Worm (Caenorhabditis elegans): ENCODE results near the gene ent-2.
A peak's percentile ranks its signal among the peaks of the same experiment; 100 is the strongest.

ent-2 gene

DNA sequence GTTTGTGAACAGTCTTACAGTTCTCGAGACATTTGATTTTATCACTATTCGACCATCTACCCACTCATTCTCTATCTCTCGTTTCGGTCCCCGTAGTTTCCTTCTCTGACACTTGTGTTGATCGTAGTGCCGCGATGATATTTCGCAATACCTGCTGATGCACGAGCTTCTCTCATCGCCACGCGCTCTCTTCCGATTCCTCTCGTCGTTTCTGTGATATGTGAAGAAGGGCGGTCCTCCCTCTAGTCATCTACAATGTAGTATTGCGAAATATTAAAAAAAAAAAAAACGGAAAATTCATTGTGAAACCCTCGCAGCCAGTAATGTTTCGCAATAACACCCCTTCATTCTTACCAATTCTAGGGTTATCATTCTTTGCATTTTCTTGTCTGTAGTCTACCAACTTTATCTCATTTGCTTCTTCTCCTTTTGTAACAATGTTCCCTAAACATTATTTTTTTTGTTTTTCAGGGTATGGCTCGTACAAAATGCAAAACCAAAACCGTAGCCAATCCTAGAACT lies 6.7 kb downstream of the ent-2 start, which contains the start of gene nipi-3 (continued):
- peak; percentile 80 for TF ChIP-seq ztf-4 (tag; optimal IDR thresholded peaks at IDR 0.05)
- TF ChIP-seq lir-3 (tag; optimal IDR thresholded peaks at IDR 0.05; ENCODE audit: poor library complexity) = peak; percentile 63
- peak; percentile 92 for TF ChIP-seq nhr-90 (tag; optimal IDR thresholded peaks at IDR 0.05; ENCODE audit: poor library complexity)
- TF ChIP-seq hlh-4 (tag; optimal IDR thresholded peaks at IDR 0.05) = no peak
- no peak for TF ChIP-seq ceh-90 (tag; optimal IDR thresholded peaks at IDR 0.05)
- TF ChIP-seq C16A3.4 (tag; optimal IDR thresholded peaks at IDR 0.05) = peak; percentile 95
- TF ChIP-seq C34B4.2 (tag; optimal IDR thresholded peaks at IDR 0.05) = no peak
- peak; percentile 84 for TF ChIP-seq nhr-28 (tag; optimal IDR thresholded peaks at IDR 0.05)
- peak; percentile 30 for TF ChIP-seq pqm-1 (tag; optimal IDR thresholded peaks at IDR 0.05)
- TF ChIP-seq elt-2 (tag; optimal IDR thresholded peaks at IDR 0.05) = peak; percentile 87
- TF ChIP-seq snu-23 (GFP tag; optimal IDR thresholded peaks at IDR 0.05) = peak; percentile 94
- peak; percentile 83 for TF ChIP-seq xbp-1 (tag; optimal IDR thresholded peaks at IDR 0.05)
- no peak for TF ChIP-seq efl-3 (GFP tag; optimal IDR thresholded peaks at IDR 0.05)
- peak; percentile 83 for TF ChIP-seq tbx-2 (tag; optimal IDR thresholded peaks at IDR 0.05)
- TF ChIP-seq skn-1 (tag; optimal IDR thresholded peaks at IDR 0.05) = peak; percentile 98
- TF ChIP-seq nhr-77 (tag; optimal IDR thresholded peaks at IDR 0.05) = peak; percentile 93
- TF ChIP-seq fos-1 (tag; optimal IDR thresholded peaks at IDR 0.05) = peak; percentile 88
- peak; percentile 56 for TF ChIP-seq lin-15B (tag; optimal IDR thresholded peaks at IDR 0.05)
- TF ChIP-seq blmp-1 (tag; optimal IDR thresholded peaks at IDR 0.05) = peak; percentile 43
- TF ChIP-seq jun-1 (tag; optimal IDR thresholded peaks at IDR 0.05) = peak; percentile 98
- peak; percentile 60 to 82 for TF ChIP-seq efl-1 (optimal IDR thresholded peaks at IDR 0.05)
- TF ChIP-seq efl-1 (GFP tag; optimal IDR thresholded peaks at IDR 0.05 in 1 of 2) = peak; percentile 54 to 94
- peak; percentile 85 for TF ChIP-seq nhr-19 (GFP tag; conservative IDR thresholded peaks at IDR 0.05)
- no peak for TF ChIP-seq nhr-84 (tag; optimal IDR thresholded peaks at IDR 0.05)
- peak; percentile 18 for TF ChIP-seq sox-4 (tag; optimal IDR thresholded peaks at IDR 0.05)
- TF ChIP-seq rnt-1 (tag; optimal IDR thresholded peaks at IDR 0.05) = peak; percentile 82
- TF ChIP-seq zag-1 (tag; optimal IDR thresholded peaks at IDR 0.05) = no peak
- peak; percentile 69 for TF ChIP-seq ceh-8 (GFP tag; optimal IDR thresholded peaks at IDR 0.05)
- TF ChIP-seq tlp-1 (tag; optimal IDR thresholded peaks at IDR 0.05) = no peak
- peak; percentile 73 for TF ChIP-seq irx-1 (tag; optimal IDR thresholded peaks at IDR 0.05)
- TF ChIP-seq zip-4 (GFP tag; optimal IDR thresholded peaks at IDR 0.05) = peak; percentile 100
- TF ChIP-seq unc-86 (tag; optimal IDR thresholded peaks at IDR 0.05) = peak; percentile 62
- no peak for TF ChIP-seq unc-62 (GFP tag; optimal IDR thresholded peaks at IDR 0.05)
- peak; percentile 94 for TF ChIP-seq hpl-2 (GFP tag; optimal IDR thresholded peaks at IDR 0.05)
- TF ChIP-seq snpc-4 (tag; optimal IDR thresholded peaks at IDR 0.05) = peak; percentile 85
- peak; percentile 62 for TF ChIP-seq mef-2 (tag; optimal IDR thresholded peaks at IDR 0.05)
- no peak for TF ChIP-seq C04F5.9 (tag; optimal IDR thresholded peaks at IDR 0.05)
- TF ChIP-seq lin-35 (GFP tag; optimal IDR thresholded peaks at IDR 0.05) = peak; percentile 71 to 85
- no peak for TF ChIP-seq vab-15 (tag; optimal IDR thresholded peaks at IDR 0.05)
- peak in 5 of 6 experiments; percentile 39 to 98 (median 86) for TF ChIP-seq elt-3 (tag; optimal IDR thresholded peaks at IDR 0.05)
- TF ChIP-seq isw-1 (GFP tag; IDR thresholded peaks at IDR 0.05) = peak; percentile 77
- peak; percentile 78 for TF ChIP-seq aly-2 (tag; optimal IDR thresholded peaks at IDR 0.05)
- peak; percentile 84 for TF ChIP-seq nhr-12 (tag; optimal IDR thresholded peaks at IDR 0.05)
- peak; percentile 92 for TF ChIP-seq unc-130 (tag; optimal IDR thresholded peaks at IDR 0.05)
- TF ChIP-seq ztf-11 (tag; optimal IDR thresholded peaks at IDR 0.05) = no peak

DNA sequence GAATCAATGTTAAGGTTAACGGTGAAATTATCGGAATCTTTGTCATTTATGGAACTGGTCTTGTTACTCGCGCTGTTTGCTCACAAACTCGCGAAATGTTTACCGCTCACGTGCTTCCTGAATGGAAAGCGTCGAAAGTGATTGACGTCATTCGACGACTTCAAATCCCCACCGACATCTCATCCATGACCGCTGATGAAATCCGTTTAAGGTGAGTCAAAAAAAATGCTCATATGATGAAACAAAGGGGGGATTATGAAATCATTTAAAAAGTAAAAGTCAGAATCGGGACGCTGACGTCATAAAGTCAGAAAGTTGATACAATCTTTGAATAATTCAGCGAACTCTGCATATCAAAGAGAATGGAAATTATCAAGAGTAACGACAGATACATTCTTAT lies 7.7 kb downstream of the ent-2 start:
- TF ChIP-seq alr-1 (tag; optimal IDR thresholded peaks at IDR 0.05; ENCODE audit: borderline replicate concordance) (no peak), nhr-71 (tag; optimal IDR thresholded peaks at IDR 0.05) (peak; percentile 69), lir-3 (tag; optimal IDR thresholded peaks at IDR 0.05; ENCODE audit: poor library complexity) (no peak), skn-1 (tag; optimal IDR thresholded peaks at IDR 0.05) (peak; percentile 62), unc-98 (GFP tag; IDR thresholded peaks at IDR 0.05) (no peak), lsy-2 (tag; optimal IDR thresholded peaks at IDR 0.05) (peak in 1 of 2 experiments; percentile 33), lin-15B (tag; optimal IDR thresholded peaks at IDR 0.05) (no peak), C04F5.9 (tag; optimal IDR thresholded peaks at IDR 0.05) (no peak), egl-13 (tag; optimal IDR thresholded peaks at IDR 0.05) (peak; percentile 11), Y116A8C.19 (tag; optimal IDR thresholded peaks at IDR 0.05; ENCODE audit: borderline replicate concordance) (no peak), dsc-1 (tag; optimal IDR thresholded peaks at IDR 0.05) (peak; percentile 68), sptf-1 (tag; optimal IDR thresholded peaks at IDR 0.05) (no peak), lin-13 (GFP tag; optimal IDR thresholded peaks at IDR 0.05) (peak; percentile 19), mdl-1 (tag; optimal IDR thresholded peaks at IDR 0.05) (peak in 1 of 2 experiments; percentile 45), C16A3.4 (tag; optimal IDR thresholded peaks at IDR 0.05) (no peak), C34B4.2 (tag; optimal IDR thresholded peaks at IDR 0.05) (no peak)

Measured in whole organism, L1 larva.